Fruit fly (Drosophila melanogaster) Kc167 (cell line): ENCODE measurements around the gene Takl1.

Experiments used
- Myc ChIP-seq: fragments of >200 bp; optimal IDR thresholded peaks from 2 replicates; lab custom pipeline; 2017; ENCODE audit warnings: missing external identifiers
- Sin3A ChIP-seq: fragments of >200 bp; optimal IDR thresholded peaks from 2 replicates; lab custom pipeline; 2018; ENCODE audit warnings: missing external identifiers
- h ChIP-seq: fragments of >200 bp; optimal IDR thresholded peaks from 3 replicates; lab custom pipeline; 2018; ENCODE audit warnings: missing external identifiers
- insv ChIP-seq: fragments of >200 bp; optimal IDR thresholded peaks from 3 replicates; lab custom pipeline; 2018; ENCODE audit warnings: missing external identifiers
- psq ChIP-seq: fragments of >200 bp; optimal IDR thresholded peaks from 2 replicates; lab custom pipeline; 2017; ENCODE audit warnings: missing external identifiers
- ttk ChIP-seq: sonication (Bioruptor generic); optimal IDR thresholded peaks from 2 replicates; lab custom pipeline; 2017; ENCODE audit warnings: missing external identifiers

The Takl1 gene

DNA sequence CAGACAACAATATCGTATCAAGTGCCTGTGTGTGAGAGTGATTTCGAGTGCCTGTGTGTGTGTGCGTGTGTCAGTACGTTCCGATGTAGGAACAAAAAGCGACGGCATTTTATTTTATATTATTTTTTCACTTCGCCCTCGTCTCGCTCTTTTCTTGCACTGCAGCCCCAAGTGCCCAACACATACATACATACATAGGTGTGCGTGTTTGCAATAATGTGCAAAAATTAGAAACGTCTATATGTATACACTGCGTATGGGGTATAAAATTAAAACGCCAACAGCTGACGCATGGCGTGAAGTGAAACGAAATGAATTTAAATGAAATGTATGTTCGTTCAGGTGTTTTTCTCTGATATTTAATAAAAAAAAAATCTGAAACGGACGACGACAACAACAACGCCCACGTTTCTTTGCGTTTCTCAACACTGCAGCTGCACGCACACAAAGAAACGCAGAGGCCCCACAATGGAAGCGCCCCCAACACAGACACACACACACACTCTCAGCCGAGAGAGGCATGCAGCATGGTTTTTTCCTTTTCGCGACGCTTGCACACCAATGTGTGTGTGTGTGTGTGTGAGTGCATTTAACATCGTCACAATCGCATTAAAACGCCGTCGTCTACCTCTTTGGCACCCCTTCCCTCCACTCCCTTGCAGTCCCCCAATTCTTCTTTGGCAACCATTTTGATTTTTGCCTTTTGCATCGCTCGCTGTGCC is 11.5 kb upstream of the Takl1 start:
- TF ChIP-seq Sin3A (lab: Kevin White, UChicago) (no peak), psq (lab: Kevin White, UChicago) (no peak), Myc (no peak), h (lab: Kevin White, UChicago) (no peak), ttk (lab: Kevin White, UChicago) (no peak)

DNA sequence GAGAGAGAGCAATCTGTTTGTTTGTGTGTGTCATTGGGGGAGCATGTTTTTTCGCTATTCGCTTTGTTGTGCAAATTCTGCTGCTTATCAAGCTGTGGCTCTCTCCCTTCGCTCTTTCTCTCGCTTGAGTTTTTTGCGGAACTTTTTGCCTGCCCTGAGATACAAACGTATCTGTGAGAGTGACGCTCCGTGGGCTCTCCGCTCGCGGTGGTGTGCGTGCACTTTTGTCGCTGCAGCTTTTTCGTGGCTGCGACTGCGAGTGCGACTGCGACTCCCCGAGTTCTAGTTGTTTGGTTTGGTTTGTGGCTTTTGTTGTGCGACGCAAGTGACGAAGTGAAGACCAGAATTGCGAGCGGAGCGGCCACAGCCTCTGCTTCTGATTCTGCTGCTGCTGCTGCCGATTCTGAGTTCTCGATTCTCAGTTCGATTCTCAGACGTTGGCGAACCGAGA is 10.3 kb upstream of the Takl1 start:
- no peak for TF ChIP-seq Sin3A (lab: Kevin White, UChicago)
- peak; percentile 72 for TF ChIP-seq insv (lab: Kevin White, UChicago)

dm6 chr3R:20782104-20782654 is 9.8 kb upstream of the Takl1 start:
- no peak for TF ChIP-seq ttk (lab: Kevin White, UChicago)
- TF ChIP-seq Myc = no peak
- TF ChIP-seq psq (lab: Kevin White, UChicago) = no peak
- no peak for TF ChIP-seq insv (lab: Kevin White, UChicago)
- no peak for TF ChIP-seq h (lab: Kevin White, UChicago)
- TF ChIP-seq Sin3A (lab: Kevin White, UChicago) = no peak

dm6 chr3R:20779969-20780368 is 7.6 kb upstream of the Takl1 start:
- TF ChIP-seq Sin3A (lab: Kevin White, UChicago) (no peak), Myc (no peak)

dm6 chr3R:20779545-20779944 is 7.1 kb upstream of the Takl1 start:
- no peak for TF ChIP-seq Myc
- TF ChIP-seq ttk (lab: Kevin White, UChicago) = no peak
- no peak for TF ChIP-seq insv (lab: Kevin White, UChicago)
- no peak for TF ChIP-seq Sin3A (lab: Kevin White, UChicago)
- TF ChIP-seq h (lab: Kevin White, UChicago) = no peak
- no peak for TF ChIP-seq psq (lab: Kevin White, UChicago)

DNA sequence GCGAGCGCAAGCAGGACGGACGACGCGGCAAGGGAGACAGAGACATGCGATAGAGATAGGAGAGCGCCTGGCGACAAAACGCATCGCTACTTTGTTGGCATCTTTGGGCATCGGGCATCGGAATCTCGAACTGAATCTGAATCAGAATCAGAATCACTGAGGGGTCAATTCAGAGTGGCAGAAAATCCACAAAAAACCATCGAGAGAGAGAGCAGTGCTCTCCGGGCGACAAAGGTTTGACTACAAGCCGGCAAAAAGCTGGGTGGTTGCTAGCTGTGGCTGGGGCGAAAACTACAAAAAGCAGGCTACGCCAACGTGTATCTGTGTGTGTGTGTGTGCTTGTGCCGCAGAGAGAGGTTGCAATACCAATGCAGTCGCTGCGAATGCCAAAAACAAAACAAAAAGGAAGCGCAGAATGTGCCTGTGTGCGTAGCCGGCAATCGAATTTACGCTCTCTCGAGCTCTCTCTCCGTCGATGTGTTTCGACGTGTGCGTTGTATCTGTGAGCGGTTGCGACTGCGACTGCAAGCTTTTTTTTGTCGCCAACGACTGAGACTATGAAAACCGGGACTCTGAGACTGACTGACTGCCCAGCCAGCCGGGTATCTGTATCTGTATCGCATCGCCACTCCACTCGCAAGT is 6.0 kb upstream of the Takl1 start:
- TF ChIP-seq h (lab: Kevin White, UChicago) (no peak), Myc (no peak), psq (lab: Kevin White, UChicago) (no peak), ttk (lab: Kevin White, UChicago) (no peak), insv (lab: Kevin White, UChicago) (no peak), Sin3A (lab: Kevin White, UChicago) (no peak)

DNA sequence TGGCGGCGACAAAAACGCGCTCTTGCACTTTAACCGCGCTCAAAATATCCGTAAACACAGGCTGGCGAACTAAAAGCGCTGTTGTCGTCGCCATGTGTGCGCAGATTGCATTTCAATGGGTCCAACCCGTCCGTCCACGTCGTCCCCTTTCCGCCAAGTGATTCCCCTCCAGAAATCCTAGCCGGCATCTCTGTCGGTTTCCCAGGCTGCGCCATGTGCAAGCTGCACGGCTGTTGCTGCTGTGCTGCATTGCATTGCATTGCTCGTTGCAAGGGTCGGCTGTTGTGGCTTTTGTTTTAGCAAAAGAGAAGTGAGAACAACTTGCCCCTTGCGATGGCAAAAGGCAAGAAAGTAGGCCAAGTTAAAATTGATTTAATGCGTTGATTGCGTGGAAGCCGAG is 1.7 kb upstream of the Takl1 start:
- TF ChIP-seq h (lab: Kevin White, UChicago) (no peak), Myc (no peak), Sin3A (lab: Kevin White, UChicago) (no peak), ttk (lab: Kevin White, UChicago) (no peak), insv (lab: Kevin White, UChicago) (no peak), psq (lab: Kevin White, UChicago) (no peak)

dm6 chr3R:20773174-20773573 is 773 bp upstream of the Takl1 start:
- TF ChIP-seq psq (lab: Kevin White, UChicago) (no peak), insv (lab: Kevin White, UChicago) (no peak), Sin3A (lab: Kevin White, UChicago) (no peak), Myc (no peak), h (lab: Kevin White, UChicago) (no peak), ttk (lab: Kevin White, UChicago) (no peak)

dm6 chr3R:20766156-20766486 is 6.3 kb downstream of the Takl1 start:
- TF ChIP-seq Sin3A (lab: Kevin White, UChicago) (no peak), Myc (no peak), insv (lab: Kevin White, UChicago) (no peak), psq (lab: Kevin White, UChicago) (no peak), h (lab: Kevin White, UChicago) (no peak), ttk (lab: Kevin White, UChicago) (no peak)

- no peak for TF ChIP-seq Sin3A (lab: Kevin White, UChicago)
- TF ChIP-seq h (lab: Kevin White, UChicago) = no peak
- no peak for TF ChIP-seq Myc
- no peak for TF ChIP-seq ttk (lab: Kevin White, UChicago)
- TF ChIP-seq insv (lab: Kevin White, UChicago) = no peak
- TF ChIP-seq psq (lab: Kevin White, UChicago) = no peak
Measured at dm6 chr3R:20765302-20766155, 6.9 kb downstream of the Takl1 start.

DNA sequence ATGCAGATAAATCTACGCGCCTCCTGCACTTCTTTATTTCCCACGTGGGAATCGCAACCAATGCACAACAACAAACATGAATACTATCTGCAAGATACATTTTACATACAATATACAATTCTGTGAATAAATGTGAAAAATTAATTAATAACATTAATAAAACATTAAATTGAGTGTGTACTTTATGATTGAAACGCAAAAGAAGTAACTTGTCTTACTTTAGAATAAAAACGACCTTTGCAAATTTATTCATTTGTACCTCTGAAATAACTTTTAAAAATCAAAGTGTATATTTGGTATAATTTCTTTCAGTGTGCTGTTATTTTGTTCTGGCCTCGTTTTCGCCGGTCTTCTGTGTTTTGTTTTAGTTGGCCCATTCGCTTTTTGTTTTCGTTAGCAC is 8.3 kb downstream of the Takl1 start:
- TF ChIP-seq ttk (lab: Kevin White, UChicago) (no peak), insv (lab: Kevin White, UChicago) (no peak), Myc (no peak), Sin3A (lab: Kevin White, UChicago) (no peak), psq (lab: Kevin White, UChicago) (no peak), h (lab: Kevin White, UChicago) (no peak)
